Worm (Caenorhabditis elegans) whole organism, L2 larva: ENCODE results near the gene zig-5.

Experiments
- C34F6.9 ChIP-seq: fragments of 150-350 bp; optimal IDR thresholded peaks from 2 replicates; lab custom pipeline; 2014; ENCODE audit warnings: missing biosample characterization, missing genetic modification characterization
- F13H6.1 ChIP-seq: sonication (generic microtip); optimal IDR thresholded peaks from 2 replicates; lab custom pipeline; 2016; ENCODE audit warnings: missing genetic modification characterization, missing compliant biosample characterization
- Y55F3AM.14 ChIP-seq: fragments of 200-800 bp; sonication (Bioruptor generic); optimal IDR thresholded peaks from 2 replicates; lab custom pipeline; 2018; ENCODE audit warnings: mild to moderate bottlenecking, missing genetic modification characterization, missing compliant biosample characterization
- ZK546.5 ChIP-seq: sonication (generic microtip); optimal IDR thresholded peaks from 2 replicates; lab custom pipeline; 2017; ENCODE audit warnings: missing biosample characterization, missing genetic modification characterization
- alr-1 ChIP-seq: fragments of 150-350 bp; optimal IDR thresholded peaks from 2 replicates; lab custom pipeline; 2014; ENCODE audit warnings: missing biosample characterization, missing genetic modification characterization
- aly-2 ChIP-seq: fragments of 150-350 bp; optimal IDR thresholded peaks from 2 replicates; lab custom pipeline; 2014; ENCODE audit warnings: missing biosample characterization, missing genetic modification characterization
- ama-1 ChIP-seq: fragments of 150-350 bp; optimal IDR thresholded peaks from 2 replicates; lab custom pipeline; 2018; ENCODE audit warnings: inconsistent platforms
- blmp-1 ChIP-seq: sonication (generic microtip); optimal IDR thresholded peaks from 2 replicates; lab custom pipeline; 2017; ENCODE audit warnings: missing genetic modification characterization, mild to moderate bottlenecking, missing compliant biosample characterization, antibody characterized with exemption, moderate library complexity; ENCODE audit not compliant: insufficient read depth
- ceh-16 ChIP-seq: fragments of 150-350 bp; optimal IDR thresholded peaks from 2 replicates; lab custom pipeline; 2014; ENCODE audit warnings: missing biosample characterization, missing genetic modification characterization
- ceh-82 ChIP-seq: fragments of 150-350 bp; optimal IDR thresholded peaks from 2 replicates; lab custom pipeline; 2014; ENCODE audit warnings: missing biosample characterization, missing genetic modification characterization
- crh-2 ChIP-seq: sonication (generic microtip); optimal IDR thresholded peaks from 2 replicates; lab custom pipeline; 2017; ENCODE audit warnings: missing biosample characterization, missing genetic modification characterization
- dmd-4 ChIP-seq: sonication (generic microtip); optimal IDR thresholded peaks from 2 replicates; lab custom pipeline; 2017; ENCODE audit warnings: missing biosample characterization, missing genetic modification characterization
- elt-1 ChIP-seq: fragments of 150-350 bp; optimal IDR thresholded peaks from 2 replicates; lab custom pipeline; 2014; ENCODE audit warnings: missing biosample characterization, missing genetic modification characterization
- elt-3 ChIP-seq: sonication (generic microtip); optimal IDR thresholded peaks from 2 replicates; lab custom pipeline; 2017; ENCODE audit warnings: missing biosample characterization, missing genetic modification characterization
- fos-1 ChIP-seq: fragments of 150-350 bp; optimal IDR thresholded peaks from 2 replicates; lab custom pipeline; 2014; ENCODE audit warnings: missing biosample characterization, missing genetic modification characterization
- gmeb-1 ChIP-seq: fragments of 150-350 bp; optimal IDR thresholded peaks from 2 replicates; lab custom pipeline; 2014; ENCODE audit warnings: missing biosample characterization, missing genetic modification characterization
- lin-11 ChIP-seq: fragments of 150-350 bp; sonication (generic microtip); optimal IDR thresholded peaks from 2 replicates; lab custom pipeline; 2014; ENCODE audit warnings: missing biosample characterization, missing genetic modification characterization, inconsistent platforms, mixed read lengths
- lin-13 ChIP-seq: fragments of 150-350 bp; optimal IDR thresholded peaks from 2 replicates; lab custom pipeline; 2014; ENCODE audit warnings: missing biosample characterization, missing genetic modification reagents, missing genetic modification characterization
- lin-39 ChIP-seq: fragments of 150-350 bp; optimal IDR thresholded peaks from 2 replicates; lab custom pipeline; 2014; ENCODE audit warnings: missing biosample characterization, missing genetic modification reagents, missing genetic modification characterization
- lsy-2 ChIP-seq, 2 experiments: fragments of 150-350 bp in 1 of 2; sonication (generic microtip) in 1 of 2; optimal IDR thresholded peaks; 2 replicates each; lab custom pipeline; 2014 to 2017; ENCODE audit warnings: missing biosample characterization in 2 of 2, missing genetic modification characterization in 2 of 2
- mab-5 ChIP-seq: fragments of 150-350 bp; optimal IDR thresholded peaks from 2 replicates; lab custom pipeline; 2014; ENCODE audit warnings: missing biosample characterization, missing genetic modification characterization
- mbf-1 ChIP-seq: sonication (generic microtip); optimal IDR thresholded peaks from 2 replicates; lab custom pipeline; 2017; ENCODE audit warnings: missing biosample characterization, missing genetic modification characterization
- mdl-1 ChIP-seq, 2 experiments: fragments of 150-350 bp in 1 of 2; sonication (generic microtip) in 1 of 2; optimal IDR thresholded peaks; 2 replicates each; lab custom pipeline; 2017; ENCODE audit warnings: missing biosample characterization in 2 of 2, missing genetic modification characterization in 2 of 2
- nhr-11 ChIP-seq: fragments of 150-350 bp; optimal IDR thresholded peaks from 2 replicates; lab custom pipeline; 2014; ENCODE audit warnings: missing biosample characterization, missing genetic modification characterization
- nhr-12 ChIP-seq: fragments of 150-350 bp; optimal IDR thresholded peaks from 2 replicates; lab custom pipeline; 2014; ENCODE audit warnings: missing biosample characterization, missing genetic modification characterization
- nhr-129 ChIP-seq: fragments of 150-350 bp; optimal IDR thresholded peaks from 2 replicates; lab custom pipeline; 2014; ENCODE audit warnings: missing biosample characterization, missing genetic modification characterization
- nhr-21 ChIP-seq: fragments of 150-350 bp; optimal IDR thresholded peaks from 2 replicates; lab custom pipeline; 2014; ENCODE audit warnings: missing biosample characterization, missing genetic modification characterization
- nhr-23 ChIP-seq: fragments of 150-350 bp; optimal IDR thresholded peaks from 2 replicates; lab custom pipeline; 2014; ENCODE audit warnings: missing biosample characterization, missing genetic modification reagents, missing genetic modification characterization
- nhr-237 ChIP-seq: fragments of 150-350 bp; optimal IDR thresholded peaks from 2 replicates; lab custom pipeline; 2014; ENCODE audit warnings: missing biosample characterization, missing genetic modification characterization
- nhr-25 ChIP-seq: fragments of 150-350 bp; sonication (generic microtip); optimal IDR thresholded peaks from 3 replicates; lab custom pipeline; 2014; ENCODE audit warnings: missing biosample characterization, missing genetic modification characterization
- nhr-6 ChIP-seq: fragments of 150-350 bp; optimal IDR thresholded peaks from 2 replicates; lab custom pipeline; 2014; ENCODE audit warnings: missing biosample characterization, missing genetic modification characterization
- peb-1 ChIP-seq: fragments of 150-350 bp; optimal IDR thresholded peaks from 2 replicates; lab custom pipeline; 2014; ENCODE audit warnings: missing biosample characterization, missing genetic modification characterization
- sem-4 ChIP-seq: fragments of 150-350 bp; optimal IDR thresholded peaks from 2 replicates; lab custom pipeline; 2014; ENCODE audit warnings: missing biosample characterization, missing genetic modification reagents, missing genetic modification characterization
- sma-3 ChIP-seq: sonication (generic microtip); optimal IDR thresholded peaks from 2 replicates; lab custom pipeline; 2016; ENCODE audit warnings: missing genetic modification reagents, missing genetic modification characterization, missing compliant biosample characterization
- sma-9 ChIP-seq, 2 experiments: fragments of 150-350 bp in 1 of 2; sonication (generic microtip) in 1 of 2; optimal IDR thresholded peaks; 2 replicates each; lab custom pipeline; 2014 to 2016; ENCODE audit warnings: missing genetic modification characterization in 2 of 2, mild to moderate bottlenecking in 1 of 2, missing biosample characterization in 1 of 2, missing compliant biosample characterization in 1 of 2, missing genetic modification reagents in 1 of 2, moderate library complexity in 1 of 2
- snpc-4 ChIP-seq: fragments of 150-350 bp; optimal IDR thresholded peaks from 2 replicates; lab custom pipeline; 2014; ENCODE audit warnings: missing biosample characterization, missing genetic modification characterization
- unc-55 ChIP-seq: fragments of 150-350 bp; sonication (generic microtip); optimal IDR thresholded peaks from 3 replicates; lab custom pipeline; 2014; ENCODE audit warnings: missing biosample characterization, missing genetic modification reagents, missing genetic modification characterization
- unc-62 ChIP-seq: fragments of 150-350 bp; optimal IDR thresholded peaks from 2 replicates; lab custom pipeline; 2014; ENCODE audit warnings: missing biosample characterization, missing genetic modification reagents, missing genetic modification characterization
- zag-1 ChIP-seq: fragments of 150-350 bp; optimal IDR thresholded peaks from 2 replicates; lab custom pipeline; 2014; ENCODE audit warnings: missing biosample characterization, missing genetic modification characterization
- ztf-1 ChIP-seq: fragments of 200-800 bp; sonication (Bioruptor generic); conservative IDR thresholded peaks from 2 replicates; pipeline ENCODE4 v1.3.6; 2022; ENCODE audit warnings: missing genetic modification characterization, missing compliant biosample characterization
- ztf-11 ChIP-seq: sonication (generic microtip); optimal IDR thresholded peaks from 2 replicates; lab custom pipeline; 2017; ENCODE audit warnings: missing biosample characterization, missing genetic modification characterization
- ztf-4 ChIP-seq: fragments of 150-350 bp; optimal IDR thresholded peaks from 2 replicates; lab custom pipeline; 2014; ENCODE audit warnings: missing biosample characterization, missing genetic modification characterization

The zig-5 gene

DNA sequence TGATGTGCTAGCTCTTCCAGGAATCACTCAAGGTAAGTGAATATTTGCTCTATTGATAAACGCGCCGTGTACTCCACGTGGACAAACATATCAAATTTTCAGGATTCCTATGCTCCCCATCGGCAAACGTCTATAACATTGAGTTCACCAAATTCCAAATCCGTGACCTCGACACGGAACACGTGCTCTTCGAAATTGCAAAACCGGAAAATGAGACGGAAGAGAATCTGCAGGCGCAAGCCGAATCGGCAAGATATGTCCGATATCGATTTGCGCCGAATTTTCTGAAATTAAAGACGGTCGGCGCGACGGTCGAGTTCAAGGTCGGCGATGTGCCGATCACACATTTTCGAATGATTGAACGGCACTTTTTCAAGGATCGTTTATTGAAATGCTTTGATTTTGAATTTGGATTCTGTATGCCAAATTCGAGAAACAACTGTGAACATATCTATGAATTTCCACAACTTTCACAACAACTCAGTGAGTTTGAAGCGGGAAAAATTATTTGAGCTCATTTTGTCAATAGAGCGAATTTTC, 45.6 kb downstream of the zig-5 start:
- TF ChIP-seq ama-1 (lab: Kevin White, UChicago), result no peak
- TF ChIP-seq nhr-25 (tag; lab: Kevin White, UChicago), result peak; percentile 93
- TF ChIP-seq sma-9 (GFP tag; optimal IDR thresholded peaks at IDR 0.05; lab: Kevin White, UChicago), result no peak
- no peak for TF ChIP-seq sma-9 (tag; optimal IDR thresholded peaks at IDR 0.05; lab: Kevin White, UChicago)
- no peak for TF ChIP-seq unc-62 (GFP tag; lab: Kevin White, UChicago)
- TF ChIP-seq mab-5, result peak; percentile 62
- TF ChIP-seq gmeb-1 (tag; lab: Kevin White, UChicago), result peak; percentile 83

DNA sequence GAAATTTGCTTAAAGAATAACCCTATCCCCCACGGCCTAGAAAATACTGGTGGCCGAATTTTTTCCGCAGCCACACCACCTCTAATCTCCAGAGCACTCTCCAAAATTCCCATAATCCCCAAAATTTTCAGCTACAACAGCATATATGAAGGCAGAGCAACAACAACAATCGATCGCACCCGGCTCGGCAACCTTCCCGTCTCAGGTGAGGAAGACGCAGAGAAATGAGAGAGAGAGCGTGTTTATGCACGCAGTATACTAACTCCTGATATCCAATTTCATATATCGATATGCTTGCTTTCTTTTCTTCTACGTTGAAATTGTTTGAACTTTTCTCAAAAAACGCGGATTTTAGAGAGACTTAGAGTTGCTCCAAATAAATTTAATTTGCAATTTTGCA, 47.0 kb downstream of the zig-5 start:
- TF ChIP-seq nhr-129, result peak; percentile 5
- TF ChIP-seq nhr-25 (tag; lab: Kevin White, UChicago), result peak; percentile 54
- no peak for TF ChIP-seq lin-39 (tag; lab: Kevin White, UChicago)
- TF ChIP-seq peb-1, result no peak
- TF ChIP-seq aly-2 (tag; lab: Kevin White, UChicago), result no peak
- TF ChIP-seq unc-55 (GFP tag; lab: Kevin White, UChicago), result peak; percentile 22
- no peak for TF ChIP-seq ceh-82 (tag; lab: Kevin White, UChicago)
- peak; percentile 18 for TF ChIP-seq C34F6.9 (tag; lab: Kevin White, UChicago)

DNA sequence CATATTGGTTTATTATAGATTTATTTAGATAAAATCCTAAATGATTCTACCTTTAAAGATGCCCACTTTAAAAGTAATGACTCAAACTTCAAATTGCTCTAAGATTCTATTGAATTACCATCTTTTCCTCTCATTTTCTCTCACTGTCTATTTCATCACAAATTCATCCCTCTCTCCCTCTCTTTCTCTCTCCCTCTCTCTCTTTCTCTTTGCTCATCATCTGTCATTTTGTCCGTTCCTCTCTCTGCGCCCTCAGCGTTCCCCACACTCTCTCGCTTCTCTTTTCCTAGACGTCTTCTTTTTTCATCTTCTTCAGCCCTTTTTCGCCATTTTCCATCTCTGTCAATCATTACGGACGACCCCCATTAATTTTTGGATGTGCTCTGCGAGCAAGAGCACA, 48.2 kb downstream of the zig-5 start:
- no peak for TF ChIP-seq elt-1 (tag; lab: Kevin White, UChicago)
- TF ChIP-seq Y55F3AM.14, result no peak
- TF ChIP-seq sma-3, result no peak
- no peak for TF ChIP-seq nhr-237 (tag; lab: Kevin White, UChicago)
- TF ChIP-seq F13H6.1 (tag; lab: Kevin White, UChicago), result peak; percentile 48
- no peak for TF ChIP-seq ama-1 (lab: Kevin White, UChicago)
- peak in 1 of 2 experiments; percentile 50 for TF ChIP-seq lsy-2 (tag; optimal IDR thresholded peaks at IDR 0.05; lab: Kevin White, UChicago)
- TF ChIP-seq nhr-6, result peak; percentile 46
- peak; percentile 54 for TF ChIP-seq ceh-82 (tag; lab: Kevin White, UChicago)
- peak; percentile 91 for TF ChIP-seq gmeb-1 (tag; lab: Kevin White, UChicago)
- TF ChIP-seq nhr-11 (tag; lab: Kevin White, UChicago), result no peak
- no peak for TF ChIP-seq nhr-12
- TF ChIP-seq unc-62 (GFP tag; lab: Kevin White, UChicago), result no peak
- peak; percentile 23 for TF ChIP-seq nhr-129
- no peak for TF ChIP-seq ZK546.5 (tag; lab: Kevin White, UChicago)
- no peak for TF ChIP-seq mbf-1 (tag; lab: Kevin White, UChicago)
- no peak for TF ChIP-seq lin-39 (tag; lab: Kevin White, UChicago)
- peak; percentile 70 for TF ChIP-seq unc-55 (GFP tag; lab: Kevin White, UChicago)
- TF ChIP-seq mdl-1 (tag; optimal IDR thresholded peaks at IDR 0.05; lab: Kevin White, UChicago), result no peak
- TF ChIP-seq fos-1 (tag; lab: Kevin White, UChicago), result no peak
- TF ChIP-seq lin-11 (tag; lab: Kevin White, UChicago), result no peak
- TF ChIP-seq C34F6.9 (tag; lab: Kevin White, UChicago), result peak; percentile 76
- TF ChIP-seq zag-1 (tag; lab: Kevin White, UChicago), result no peak
- TF ChIP-seq dmd-4 (tag; lab: Kevin White, UChicago), result no peak
- no peak for TF ChIP-seq snpc-4
- peak; percentile 35 for TF ChIP-seq blmp-1
- no peak for TF ChIP-seq alr-1
- no peak for TF ChIP-seq ztf-4 (tag; lab: Kevin White, UChicago)
- TF ChIP-seq crh-2 (tag; lab: Kevin White, UChicago), result peak; percentile 1
- peak; percentile 26 for TF ChIP-seq lin-13 (GFP tag; lab: Kevin White, UChicago)
- peak; percentile 64 for TF ChIP-seq mab-5
- TF ChIP-seq sma-9 (GFP tag; optimal IDR thresholded peaks at IDR 0.05; lab: Kevin White, UChicago), result peak; percentile 53
- TF ChIP-seq sma-9 (tag; optimal IDR thresholded peaks at IDR 0.05; lab: Kevin White, UChicago), result no peak
- TF ChIP-seq ceh-16 (tag; lab: Kevin White, UChicago), result no peak
- TF ChIP-seq nhr-21 (tag; lab: Kevin White, UChicago), result no peak
- TF ChIP-seq aly-2 (tag; lab: Kevin White, UChicago), result no peak
- no peak for TF ChIP-seq elt-3 (tag; lab: Kevin White, UChicago)
- TF ChIP-seq ztf-11 (tag; lab: Kevin White, UChicago), result no peak
- peak; percentile 34 for TF ChIP-seq sem-4
- TF ChIP-seq nhr-25 (tag; lab: Kevin White, UChicago), result peak; percentile 97
- no peak for TF ChIP-seq nhr-23 (tag; lab: Kevin White, UChicago)
- no peak for TF ChIP-seq ztf-1
